Worm (Caenorhabditis elegans) whole organism, midembryonic: ENCODE results near the gene T23F2.2.

Source experiments
- cog-1 ChIP-seq: sonication (generic microtip); optimal IDR thresholded peaks from 2 replicates; lab custom pipeline; 2016; ENCODE audit warnings: missing genetic modification characterization, missing compliant biosample characterization
- flt-1 ChIP-seq: fragments of 200-800 bp; sonication (Bioruptor generic); IDR thresholded peaks from 2 replicates; pipeline ENCODE4 v1.3.6; 2022; ENCODE audit warnings: missing genetic modification characterization, missing compliant biosample characterization
- klf-2 ChIP-seq: fragments of 200-800 bp; sonication (Bioruptor generic); conservative IDR thresholded peaks from 2 replicates; pipeline ENCODE4 v1.3.6; 2022; ENCODE audit warnings: missing genetic modification reagents, missing genetic modification characterization, missing compliant biosample characterization
- med-1 ChIP-seq: sonication (generic microtip); optimal IDR thresholded peaks from 2 replicates; lab custom pipeline; 2017; ENCODE audit warnings: missing genetic modification characterization, mild to moderate bottlenecking, missing compliant biosample characterization, antibody characterized with exemption, missing genetic modification reagents; ENCODE audit not compliant: insufficient read depth
- ref-1 ChIP-seq: fragments of 200-800 bp; sonication (Bioruptor generic); conservative IDR thresholded peaks from 2 replicates; pipeline ENCODE4 v1.3.6; 2022; ENCODE audit warnings: missing genetic modification reagents, missing genetic modification characterization, missing compliant biosample characterization

DNA sequence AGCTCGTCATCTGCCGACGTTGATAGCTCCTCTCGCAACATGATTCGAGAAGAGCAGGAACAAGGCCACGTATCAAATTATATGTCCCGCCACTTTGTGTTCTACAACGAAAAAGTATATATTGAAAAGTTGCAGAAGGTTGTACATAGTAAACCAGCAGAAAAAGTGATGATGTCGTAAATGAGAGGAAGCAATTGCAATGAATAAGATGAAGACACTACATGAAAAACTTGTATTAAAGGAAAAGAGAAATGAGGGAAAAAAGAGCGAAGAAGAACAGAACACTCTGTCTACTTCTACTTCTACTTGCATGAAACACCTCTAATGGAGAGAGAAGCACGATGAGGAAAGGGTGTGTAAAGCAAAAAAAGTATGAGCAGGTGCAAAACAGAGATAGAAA is at the start of gene T23F2.2:
- TF ChIP-seq flt-1 (GFP tag; lab: Robert Waterston, UW): no peak
- TF ChIP-seq cog-1 (tag; lab: Kevin White, UChicago): no peak
- TF ChIP-seq ref-1: no peak
- no peak for TF ChIP-seq klf-2 (GFP tag; lab: Robert Waterston, UW)
- no peak for TF ChIP-seq med-1 (GFP tag; lab: Kevin White, UChicago)
